Fruit fly (Drosophila melanogaster): ENCODE results near the gene msi.

Gene msi

dm6 chr3R:25490375-25490774 is 25.5 kb upstream of the msi start (continued):
- TF ChIP-seq Aef1 (GFP tag; IDR thresholded peaks at IDR 0.05) (0 out of 3 replicates have a peak, but pooled peaks have one; percentile 10), CG11723 (GFP tag; optimal IDR thresholded peaks at IDR 0.05) (peak; percentile 17), lbe (GFP tag; optimal IDR thresholded peaks at IDR 0.05) (peak; percentile 7), CG17912 (GFP tag; optimal IDR thresholded peaks at IDR 0.05) (no peak), pb (GFP tag; optimal IDR thresholded peaks at IDR 0.05) (no peak), CG14965 (GFP tag; optimal IDR thresholded peaks at IDR 0.05; ENCODE audit: borderline replicate concordance) (no peak), yki (optimal IDR thresholded peaks at IDR 0.05) (no peak), Xbp1 (GFP tag; optimal IDR thresholded peaks at IDR 0.05) (peak; percentile 14), CkIIα-i1 (GFP tag; IDR thresholded peaks at IDR 0.05) (no peak), Fer3 (tag; optimal IDR thresholded peaks at IDR 0.05) (no peak), slp2 (GFP tag; optimal IDR thresholded peaks at IDR 0.05) (peak; percentile 12), dmrt99B (tag; optimal IDR thresholded peaks at IDR 0.05) (peak; percentile 36), CHES-1-like (GFP tag; optimal IDR thresholded peaks at IDR 0.05) (no peak), CG10366 (GFP tag; IDR thresholded peaks at IDR 0.05) (peak; percentile 24), Nf-YB (GFP tag; optimal IDR thresholded peaks at IDR 0.05) (peak; percentile 74), tap (tag; optimal IDR thresholded peaks at IDR 0.05) (peak; percentile 20), CG11696 (GFP tag; IDR thresholded peaks at IDR 0.05) (peak; percentile 50), lola (GFP tag; optimal IDR thresholded peaks at IDR 0.05) (no peak), Blimp-1 (GFP tag; optimal IDR thresholded peaks at IDR 0.05) (no peak), bigmax (GFP tag; optimal IDR thresholded peaks at IDR 0.05) (no peak), Atf-2 (GFP tag; optimal IDR thresholded peaks at IDR 0.05) (no peak), CG14441 (GFP tag; IDR thresholded peaks at IDR 0.05) (0 out of 2 replicates have a peak, but pooled peaks have one; percentile 11), CG8089 (GFP tag; optimal IDR thresholded peaks at IDR 0.05) (peak; percentile 19), en (GFP tag; optimal IDR thresholded peaks at IDR 0.05) (no peak), CG43689 (GFP tag; IDR thresholded peaks at IDR 0.05) (no peak), Deaf1 (tag; optimal IDR thresholded peaks at IDR 0.05) (no peak), zfh1 (GFP tag; IDR thresholded peaks at IDR 0.05) (peak; percentile 41; the same call in 2 of the 3 replicates), stwl (tag; optimal IDR thresholded peaks at IDR 0.05) (no peak), Myb (GFP tag; optimal IDR thresholded peaks at IDR 0.05) (no peak), CG16813 (GFP tag; IDR thresholded peaks at IDR 0.05; ENCODE audit: partially characterized antibody) (no peak), B-H2 (GFP tag; optimal IDR thresholded peaks at IDR 0.05) (no peak), oc (tag; optimal IDR thresholded peaks at IDR 0.05) (peak; percentile 29), az2 (GFP tag; optimal IDR thresholded peaks at IDR 0.05) (peak; percentile 19), Camta (GFP tag; optimal IDR thresholded peaks at IDR 0.05) (peak; percentile 24), kay (GFP tag; optimal IDR thresholded peaks at IDR 0.05) (peak; percentile 60), exex (tag; optimal IDR thresholded peaks at IDR 0.05) (peak; percentile 81), grau (tag; optimal IDR thresholded peaks at IDR 0.05) (no peak), ci (GFP tag; IDR thresholded peaks at IDR 0.05) (peak; percentile 8; the same call in 1 of the 3 replicates), CG13123 (GFP tag; optimal IDR thresholded peaks at IDR 0.05) (no peak), ind (GFP tag; optimal IDR thresholded peaks at IDR 0.05) (no peak), Tbp (GFP tag; optimal IDR thresholded peaks at IDR 0.05) (no peak), unpg (GFP tag; optimal IDR thresholded peaks at IDR 0.05) (peak; percentile 40), Rfx (GFP tag; IDR thresholded peaks at IDR 0.05) (peak; percentile 18; the same call in 1 of the 2 replicates), CG17359 (tag; optimal IDR thresholded peaks at IDR 0.05) (peak; percentile 35), Fer1 (GFP tag; optimal IDR thresholded peaks at IDR 0.05) (peak; percentile 42), Nf-YC (tag; optimal IDR thresholded peaks at IDR 0.05) (peak; percentile 86), Lim3 (GFP tag; IDR thresholded peaks at IDR 0.05) (0 out of 2 replicates have a peak, but pooled peaks have one; percentile 12), Ptx1 (GFP tag; IDR thresholded peaks at IDR 0.05) (0 out of 2 replicates have a peak, but pooled peaks have one; percentile 5)
